Worm (Caenorhabditis elegans): ENCODE results near the gene cki-2.

Gene cki-2

ce11 chrII:7816163-7816776 is at the start of gene cki-2:
Gene cki-2 (plus strand): TSS chrII:7816499.
- TF ChIP-seq lir-3 (tag; optimal IDR thresholded peaks at IDR 0.05; ENCODE audit: poor library complexity) (no peak), mab-9 (GFP tag; IDR thresholded peaks at IDR 0.05) (no peak), egl-27 (tag; optimal IDR thresholded peaks at IDR 0.05) (no peak), mdl-1 (tag; optimal IDR thresholded peaks at IDR 0.05) (no peak), zag-1 (tag; optimal IDR thresholded peaks at IDR 0.05) (no peak), unc-30 (tag; optimal IDR thresholded peaks at IDR 0.05) (no peak), lin-35 (GFP tag; optimal IDR thresholded peaks at IDR 0.05) (peak; percentile 63 to 73), elt-2 (tag; optimal IDR thresholded peaks at IDR 0.05) (peak; percentile 5), C04F5.9 (tag; optimal IDR thresholded peaks at IDR 0.05) (no peak), aha-1 (tag; optimal IDR thresholded peaks at IDR 0.05) (no peak), elt-3 (tag; optimal IDR thresholded peaks at IDR 0.05) (no peak), C34B4.2 (tag; optimal IDR thresholded peaks at IDR 0.05) (no peak), nhr-85 (tag) (no peak), ztf-11 (tag; optimal IDR thresholded peaks at IDR 0.05) (no peak), sptf-1 (tag; optimal IDR thresholded peaks at IDR 0.05) (no peak), blmp-1 (tag; optimal IDR thresholded peaks at IDR 0.05) (peak; percentile 41), efl-1 (optimal IDR thresholded peaks at IDR 0.05) (peak; percentile 21 to 64), efl-1 (GFP tag; optimal IDR thresholded peaks at IDR 0.05 in 1 of 2) (peak; percentile 72 to 93), nhr-20 (tag; optimal IDR thresholded peaks at IDR 0.05) (peak; percentile 1), nhr-11 (tag; optimal IDR thresholded peaks at IDR 0.05) (no peak), pag-3 (tag; optimal IDR thresholded peaks at IDR 0.05; ENCODE audit: borderline replicate concordance, insufficient read depth) (no peak), ceh-63 (GFP tag; optimal IDR thresholded peaks at IDR 0.05) (no peak), lin-14 (GFP tag; optimal IDR thresholded peaks at IDR 0.05) (peak; percentile 25), snu-23 (GFP tag; optimal IDR thresholded peaks at IDR 0.05) (peak; percentile 14), dpl-1 (GFP tag; optimal IDR thresholded peaks at IDR 0.05) (peak; percentile 23 to 84 (median 62)), lsy-2 (tag; optimal IDR thresholded peaks at IDR 0.05) (peak in 1 of 2 experiments; percentile 49)

- TF ChIP-seq ztf-4 (tag; optimal IDR thresholded peaks at IDR 0.05) (no peak), nhr-11 (tag; optimal IDR thresholded peaks at IDR 0.05) (no peak), blmp-1 (tag; optimal IDR thresholded peaks at IDR 0.05) (peak; percentile 56), unc-86 (tag; optimal IDR thresholded peaks at IDR 0.05) (no peak), aly-2 (tag; optimal IDR thresholded peaks at IDR 0.05) (no peak), ceh-8 (GFP tag; optimal IDR thresholded peaks at IDR 0.05) (no peak), pag-3 (tag; optimal IDR thresholded peaks at IDR 0.05; ENCODE audit: borderline replicate concordance, insufficient read depth) (no peak), nhr-90 (tag; optimal IDR thresholded peaks at IDR 0.05; ENCODE audit: poor library complexity) (no peak), ztf-11 (tag; optimal IDR thresholded peaks at IDR 0.05) (no peak), rnt-1 (tag; optimal IDR thresholded peaks at IDR 0.05) (no peak), snpc-4 (tag; optimal IDR thresholded peaks at IDR 0.05) (no peak), nhr-85 (tag) (peak; percentile 59)
Observed at ce11 chrII:7769254-7769653, 47.0 kb upstream of the cki-2 start.

ce11 chrII:7770253-7770652 is 46.0 kb upstream of the cki-2 start:
- TF ChIP-seq mdl-1 (tag; optimal IDR thresholded peaks at IDR 0.05) (no peak), lin-14 (GFP tag; optimal IDR thresholded peaks at IDR 0.05) (peak; percentile 31), C34B4.2 (tag; optimal IDR thresholded peaks at IDR 0.05) (no peak), hlh-4 (tag; optimal IDR thresholded peaks at IDR 0.05) (no peak), lin-39 (tag; optimal IDR thresholded peaks at IDR 0.05) (no peak), efl-1 (optimal IDR thresholded peaks at IDR 0.05) (no peak), efl-1 (GFP tag; optimal IDR thresholded peaks at IDR 0.05 in 1 of 2) (peak in 1 of 2 experiments; percentile 49), lin-35 (GFP tag; optimal IDR thresholded peaks at IDR 0.05) (no peak), C16A3.4 (tag; optimal IDR thresholded peaks at IDR 0.05) (no peak), mep-1 (tag; optimal IDR thresholded peaks at IDR 0.05) (no peak), ceh-63 (GFP tag; optimal IDR thresholded peaks at IDR 0.05) (no peak), snpc-4 (tag; optimal IDR thresholded peaks at IDR 0.05) (no peak), fkh-8 (tag; optimal IDR thresholded peaks at IDR 0.05) (peak; percentile 65), lin-13 (GFP tag; optimal IDR thresholded peaks at IDR 0.05) (no peak), elt-3 (tag; optimal IDR thresholded peaks at IDR 0.05) (no peak), zip-4 (GFP tag; optimal IDR thresholded peaks at IDR 0.05) (no peak), fkh-10 (GFP tag; optimal IDR thresholded peaks at IDR 0.05) (no peak), unc-62 (GFP tag; optimal IDR thresholded peaks at IDR 0.05) (no peak)

Measured in whole organism, L1 larva.